Fruit fly (Drosophila melanogaster): ENCODE data around the gene CG13384.

DNA sequence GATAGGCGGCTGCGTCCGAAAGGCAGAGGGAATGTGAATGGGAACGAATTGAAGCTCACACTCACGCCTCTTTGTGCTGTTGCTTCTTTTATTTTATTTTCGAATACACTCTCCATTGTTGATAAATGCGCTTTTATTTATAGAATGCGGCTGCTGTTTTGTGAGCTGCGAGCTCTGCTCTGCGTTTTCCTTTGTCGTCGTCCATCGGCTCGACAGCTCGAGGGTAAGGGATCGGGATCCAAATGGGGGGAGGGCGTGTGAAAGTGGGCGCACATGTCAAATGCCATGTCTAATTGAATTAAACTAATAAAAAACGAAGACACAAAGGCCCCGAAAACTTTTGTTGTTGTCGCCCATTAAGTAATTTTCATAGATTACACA lies 39.8 kb downstream of the CG13384 start:
- TF ChIP-seq Dll (optimal IDR thresholded peaks at IDR 0.05) (no peak), CG8478 (optimal IDR thresholded peaks at IDR 0.05) (no peak)

Measured in whole organism.